Fruit fly (Drosophila melanogaster) whole organism, adult: Measurements from ENCODE around the gene CG42554.

Source experiments
- CG11617 ChIP-seq: fragments of 200-800 bp; sonication (Bioruptor generic); optimal IDR thresholded peaks from 2 replicates; lab custom pipeline; 2017; ENCODE audit warnings: mild to moderate bottlenecking, missing biosample characterization, missing genetic modification reagents, missing genetic modification characterization
- CG12768 ChIP-seq: fragments of 200-800 bp; sonication (Bioruptor generic); optimal IDR thresholded peaks from 2 replicates; lab custom pipeline; 2017; ENCODE audit warnings: missing biosample characterization, missing genetic modification characterization, mild to moderate bottlenecking, moderate library complexity, missing genetic modification reagents
- CG14711 ChIP-seq: fragments of 200-800 bp; sonication (Bioruptor generic); optimal IDR thresholded peaks from 2 replicates; lab custom pipeline; 2018; ENCODE audit warnings: missing biosample characterization, mild to moderate bottlenecking, missing genetic modification characterization, moderate library complexity
- CG1620 ChIP-seq: fragments of 200-800 bp; sonication (Bioruptor generic); optimal IDR thresholded peaks from 2 replicates; lab custom pipeline; 2016; ENCODE audit warnings: missing biosample characterization, missing genetic modification characterization
- CG33017 ChIP-seq: fragments of 200-800 bp; sonication (Bioruptor generic); optimal IDR thresholded peaks from 2 replicates; lab custom pipeline; 2018; ENCODE audit warnings: missing biosample characterization, mild to moderate bottlenecking, missing genetic modification characterization, moderate library complexity
- CG5204 ChIP-seq: fragments of 200-800 bp; sonication (Bioruptor generic); optimal IDR thresholded peaks from 2 replicates; lab custom pipeline; 2016; ENCODE audit warnings: missing biosample characterization, missing genetic modification characterization
- CG7045 ChIP-seq: fragments of 200-800 bp; sonication (Bioruptor generic); optimal IDR thresholded peaks from 2 replicates; lab custom pipeline; 2017; ENCODE audit warnings: missing biosample characterization, mild to moderate bottlenecking, missing genetic modification characterization
- CG7101 ChIP-seq: fragments of 200-800 bp; sonication (Bioruptor generic); optimal IDR thresholded peaks from 2 replicates; lab custom pipeline; 2018; ENCODE audit warnings: missing biosample characterization, mild to moderate bottlenecking, missing genetic modification characterization, moderate library complexity
- Clk ChIP-seq: fragments of 200-800 bp; sonication (Bioruptor generic); optimal IDR thresholded peaks from 2 replicates; lab custom pipeline; 2017; ENCODE audit warnings: missing biosample characterization, missing genetic modification characterization
- Crg-1 ChIP-seq: fragments of 200-800 bp; sonication (Bioruptor generic); optimal IDR thresholded peaks from 2 replicates; lab custom pipeline; 2016; ENCODE audit warnings: missing biosample characterization, missing genetic modification characterization
- Hr96 ChIP-seq: fragments of 200-800 bp; sonication (Bioruptor generic); optimal IDR thresholded peaks from 2 replicates; lab custom pipeline; 2016; ENCODE audit warnings: missing biosample characterization, missing genetic modification characterization
- Mnt ChIP-seq: fragments of 200-800 bp; sonication (Bioruptor generic); optimal IDR thresholded peaks from 2 replicates; lab custom pipeline; 2016; ENCODE audit warnings: missing biosample characterization, mild to moderate bottlenecking, missing genetic modification characterization
- bab1 ChIP-seq: fragments of 200-800 bp; sonication (Bioruptor generic); optimal IDR thresholded peaks from 3 replicates; lab custom pipeline; 2019; ENCODE audit warnings: missing biosample characterization, mild to moderate bottlenecking, missing genetic modification characterization, moderate library complexity
- cic ChIP-seq: fragments of 200-800 bp; sonication (Bioruptor generic); optimal IDR thresholded peaks from 2 replicates; lab custom pipeline; 2017; ENCODE audit warnings: missing biosample characterization, mild to moderate bottlenecking, missing genetic modification characterization, moderate library complexity
- cnc ChIP-seq, 2 experiments: fragments of >200 bp; optimal IDR thresholded peaks; 2 replicates each; lab custom pipeline; 2017
- kay ChIP-seq: fragments of 200-800 bp; sonication (Bioruptor generic); peaks from one replicate; lab custom pipeline; 2016; ENCODE audit warnings: missing biosample characterization, missing genetic modification characterization, borderline replicate concordance
- ovo ChIP-seq: fragments of 200-800 bp; sonication (Bioruptor generic); optimal IDR thresholded peaks from 2 replicates; lab custom pipeline; 2016; ENCODE audit warnings: missing biosample characterization, missing genetic modification characterization
- pad ChIP-seq: fragments of 200-800 bp; sonication (Bioruptor generic); optimal IDR thresholded peaks from 3 replicates; lab custom pipeline; 2017; ENCODE audit warnings: missing biosample characterization, missing genetic modification characterization, mild to moderate bottlenecking, moderate library complexity, missing genetic modification reagents
- tj ChIP-seq: fragments of 200-800 bp; sonication (Bioruptor generic); optimal IDR thresholded peaks from 3 replicates; lab custom pipeline; 2017; ENCODE audit warnings: missing biosample characterization, mild to moderate bottlenecking, missing genetic modification characterization, moderate library complexity
- toe ChIP-seq: fragments of 200-800 bp; sonication (Bioruptor generic); optimal IDR thresholded peaks from 2 replicates; lab custom pipeline; 2016; ENCODE audit warnings: missing biosample characterization, missing genetic modification characterization

Gene CG42554

DNA sequence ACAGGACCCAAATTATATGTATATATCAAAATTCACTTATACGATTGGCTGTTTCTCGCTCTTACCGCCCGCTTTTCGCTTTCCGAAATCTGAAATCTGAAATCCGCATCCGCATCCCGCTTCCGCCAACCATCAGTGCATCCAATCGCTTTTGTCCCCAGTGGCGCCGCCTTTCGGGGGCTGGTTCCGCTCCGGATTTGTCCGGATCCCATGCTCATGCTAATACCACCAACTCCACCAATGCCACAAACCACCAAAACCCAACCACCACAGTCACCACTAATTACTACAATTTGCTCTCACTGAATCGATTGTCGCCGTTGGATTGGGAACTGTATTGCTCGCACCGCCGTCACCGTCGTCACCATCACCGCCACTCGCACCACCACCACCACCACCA, 33.3 kb downstream of the CG42554 start:
- no peak for TF ChIP-seq CG33017

DNA sequence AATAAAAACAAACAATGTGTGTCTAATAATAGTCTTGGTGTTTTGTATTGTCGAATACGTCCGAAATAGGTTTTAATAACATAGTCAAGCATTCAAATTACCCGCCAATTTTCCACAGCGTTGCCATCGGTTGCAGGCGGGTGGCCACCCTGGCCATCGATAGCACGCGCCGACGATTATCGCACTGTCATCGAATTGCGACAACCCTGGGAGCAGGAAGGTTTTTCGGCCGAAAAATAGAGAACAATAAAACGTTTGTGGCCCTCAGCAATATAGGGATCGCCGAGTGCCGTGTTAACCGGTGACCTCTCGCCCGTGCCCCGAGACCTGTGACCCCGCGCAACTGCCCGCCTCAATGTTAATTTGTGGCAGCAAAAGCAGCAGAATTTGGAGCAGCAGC, 36.2 kb downstream of the CG42554 start, which contains the start of gene Usp10:
TSS of gene Usp10 (plus strand) at position 187 of the 400 bp plus-strand sequence.
- TF ChIP-seq Mnt (GFP tag; lab: Kevin White, UChicago): peak; percentile 48
- TF ChIP-seq CG12768 (GFP tag; lab: Kevin White, UChicago): no peak
- peak; percentile 99 for TF ChIP-seq CG14711
- no peak for TF ChIP-seq CG7101 (tag; lab: Kevin White, UChicago)
- no peak for TF ChIP-seq CG7045 (GFP tag; lab: Kevin White, UChicago)
- no peak for TF ChIP-seq CG33017
- TF ChIP-seq cnc (optimal IDR thresholded peaks at IDR 0.05; lab: Kevin White, UChicago): peak; percentile 60 to 92
- no peak for TF ChIP-seq pad (GFP tag; lab: Kevin White, UChicago)
- TF ChIP-seq bab1 (GFP tag; lab: Kevin White, UChicago): peak; percentile 19
- TF ChIP-seq toe (GFP tag; lab: Kevin White, UChicago): no peak
- TF ChIP-seq cic (GFP tag; lab: Kevin White, UChicago): peak; percentile 43
- TF ChIP-seq tj: peak; percentile 53

DNA sequence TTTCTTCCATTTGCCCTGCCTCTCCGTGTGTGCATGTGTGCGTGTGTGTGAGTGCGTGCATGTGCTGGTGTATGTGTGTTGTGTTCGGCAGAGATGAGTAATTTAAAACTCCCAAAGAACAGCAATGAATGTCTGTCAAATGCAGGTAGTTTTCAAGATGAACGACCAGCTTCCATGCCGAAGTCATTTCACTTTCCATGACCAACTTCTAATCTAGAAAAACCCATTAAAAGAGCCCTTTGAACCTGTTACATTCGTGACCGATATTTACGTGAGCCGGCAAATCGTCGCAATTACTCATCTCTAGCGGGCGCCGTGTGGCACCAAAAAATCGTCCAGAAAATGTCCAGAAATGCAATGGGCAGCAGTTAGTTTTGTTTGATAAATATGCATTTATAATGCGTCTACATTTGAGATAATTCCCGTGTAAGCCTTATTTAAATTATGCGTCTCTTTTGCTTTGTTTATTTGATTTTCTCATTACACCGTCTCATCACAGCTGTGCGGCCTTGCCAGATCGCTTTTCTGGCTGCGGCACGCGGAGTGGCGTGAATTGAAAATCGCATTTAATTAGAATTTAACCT, 37.0 kb downstream of the CG42554 start:
- TF ChIP-seq pad (GFP tag; lab: Kevin White, UChicago): peak; percentile 1
- no peak for TF ChIP-seq bab1 (GFP tag; lab: Kevin White, UChicago)
- TF ChIP-seq CG14711: peak; percentile 30
- TF ChIP-seq CG7045 (GFP tag; lab: Kevin White, UChicago): no peak
- no peak for TF ChIP-seq ovo (GFP tag; lab: Kevin White, UChicago)
- peak; percentile 47 for TF ChIP-seq CG11617 (GFP tag; lab: Kevin White, UChicago)
- TF ChIP-seq cnc (optimal IDR thresholded peaks at IDR 0.05; lab: Kevin White, UChicago): no peak
- peak; percentile 22 for TF ChIP-seq tj
- TF ChIP-seq toe (GFP tag; lab: Kevin White, UChicago): peak; percentile 75
- peak; percentile 35 for TF ChIP-seq Crg-1
- no peak for TF ChIP-seq CG5204 (GFP tag; lab: Kevin White, UChicago)
- peak; percentile 15 for TF ChIP-seq CG33017
- peak; percentile 21 for TF ChIP-seq CG7101 (tag; lab: Kevin White, UChicago)
- peak; percentile 28 for TF ChIP-seq CG12768 (GFP tag; lab: Kevin White, UChicago)
- no peak for TF ChIP-seq cic (GFP tag; lab: Kevin White, UChicago)
- TF ChIP-seq Clk: no peak
- TF ChIP-seq Hr96: peak; percentile 57
- TF ChIP-seq kay (GFP tag; lab: Kevin White, UChicago): no peak
- TF ChIP-seq CG1620: peak; percentile 10
- TF ChIP-seq Mnt (GFP tag; lab: Kevin White, UChicago): peak; percentile 55

DNA sequence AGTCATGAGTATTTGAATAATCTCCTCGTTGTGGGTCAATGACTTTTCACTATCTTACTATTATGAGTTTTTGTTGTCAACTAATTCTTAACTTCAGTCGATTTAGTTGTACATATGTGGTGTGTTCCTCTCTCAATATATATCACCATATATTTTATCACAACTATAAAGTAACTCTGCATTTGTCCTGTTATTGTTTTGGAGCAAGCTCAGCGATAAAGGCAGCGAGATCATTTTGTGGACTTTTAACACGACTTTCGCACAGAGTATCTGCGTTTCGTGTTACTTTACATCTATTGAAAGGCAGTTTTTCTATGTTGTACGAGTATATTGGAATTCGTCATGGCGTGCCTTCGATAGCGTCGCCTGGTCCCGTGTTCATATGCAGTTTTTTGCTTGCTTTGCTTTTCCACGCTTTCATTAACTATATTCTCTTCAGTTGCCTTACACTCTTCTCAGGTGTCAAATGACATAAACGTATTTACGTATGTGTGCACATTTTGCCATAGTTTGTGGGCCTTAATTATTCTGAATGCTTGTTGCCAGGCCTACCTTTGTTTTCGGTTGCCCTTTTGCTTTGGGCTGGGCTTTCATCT, 40.0 kb downstream of the CG42554 start:
- TF ChIP-seq kay (GFP tag; lab: Kevin White, UChicago) (peak; percentile 47), tj (peak; percentile 92), bab1 (GFP tag; lab: Kevin White, UChicago) (peak; percentile 25), CG14711 (peak; percentile 59), Hr96 (no peak)

DNA sequence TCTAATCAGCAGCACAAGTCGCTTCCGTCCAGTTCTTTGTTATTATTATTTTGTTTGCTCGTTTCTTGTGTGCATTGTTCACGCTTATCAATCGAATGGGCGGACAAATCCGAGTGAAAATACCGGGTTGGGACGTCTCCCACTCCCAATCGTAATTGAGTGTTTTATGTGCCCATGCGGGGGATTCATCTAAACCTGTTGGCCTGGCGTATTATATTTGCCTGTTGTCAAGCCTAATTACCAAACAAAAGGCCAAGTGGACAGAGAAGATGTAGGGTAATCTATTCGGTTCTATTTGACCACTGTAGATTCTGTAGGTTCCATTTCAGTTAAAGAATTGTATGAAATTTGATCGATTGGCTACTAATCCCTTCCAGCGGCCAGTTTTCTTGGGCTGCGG, 40.6 kb downstream of the CG42554 start:
- TF ChIP-seq cic (GFP tag; lab: Kevin White, UChicago) (no peak), CG1620 (no peak), pad (GFP tag; lab: Kevin White, UChicago) (no peak), Mnt (GFP tag; lab: Kevin White, UChicago) (no peak), CG7045 (GFP tag; lab: Kevin White, UChicago) (no peak), bab1 (GFP tag; lab: Kevin White, UChicago) (no peak), kay (GFP tag; lab: Kevin White, UChicago) (no peak), cnc (optimal IDR thresholded peaks at IDR 0.05; lab: Kevin White, UChicago) (no peak), CG7101 (tag; lab: Kevin White, UChicago) (no peak), Clk (no peak), ovo (GFP tag; lab: Kevin White, UChicago) (no peak), Hr96 (no peak), tj (no peak), CG14711 (no peak), toe (GFP tag; lab: Kevin White, UChicago) (no peak)

DNA sequence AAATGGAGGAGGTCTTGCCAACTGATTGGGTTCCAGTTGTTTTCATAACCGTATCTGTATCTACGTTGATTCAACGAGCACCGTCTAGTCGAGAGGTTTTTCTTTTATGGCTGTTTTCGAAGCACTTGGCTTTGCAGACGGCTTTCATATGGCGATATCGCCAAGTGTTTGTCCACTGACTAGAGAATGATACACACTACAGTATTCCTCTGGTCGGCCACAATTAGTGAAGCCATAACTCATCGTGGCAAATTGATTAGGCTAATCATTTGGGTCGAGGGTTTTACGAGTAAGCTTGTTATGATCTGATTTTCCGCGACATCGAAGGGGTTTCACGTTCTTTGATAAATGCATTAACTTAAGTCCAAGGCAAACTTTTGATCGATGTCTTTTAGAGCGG, 41.2 kb downstream of the CG42554 start:
- TF ChIP-seq kay (GFP tag; lab: Kevin White, UChicago): peak; percentile 27
- no peak for TF ChIP-seq cnc (optimal IDR thresholded peaks at IDR 0.05; lab: Kevin White, UChicago)
- peak; percentile 87 for TF ChIP-seq cic (GFP tag; lab: Kevin White, UChicago)
- TF ChIP-seq CG12768 (GFP tag; lab: Kevin White, UChicago): peak; percentile 48

DNA sequence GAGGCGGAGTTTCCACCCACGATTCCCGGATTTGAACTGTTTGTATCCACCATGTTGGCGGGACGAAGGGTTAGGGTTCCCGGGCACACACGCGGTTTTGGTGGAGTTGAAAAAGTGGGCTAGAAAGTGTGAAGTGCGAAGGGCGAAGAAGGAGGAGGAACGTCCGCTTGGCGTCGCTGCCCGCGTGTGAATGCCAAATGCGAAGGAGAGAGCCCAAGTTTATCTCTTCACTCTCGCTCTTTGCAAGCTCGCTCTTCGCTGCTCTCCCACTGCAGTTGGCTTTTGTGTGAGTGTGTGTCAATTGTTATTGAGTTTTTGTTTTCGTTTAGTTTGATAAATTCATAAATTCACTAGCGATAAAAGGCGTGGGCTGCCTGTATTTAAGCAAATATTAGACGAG, 45.4 kb downstream of the CG42554 start:
- TF ChIP-seq CG7101 (tag; lab: Kevin White, UChicago) (no peak), pad (GFP tag; lab: Kevin White, UChicago) (no peak), kay (GFP tag; lab: Kevin White, UChicago) (no peak), Hr96 (peak; percentile 10), Mnt (GFP tag; lab: Kevin White, UChicago) (peak; percentile 21), bab1 (GFP tag; lab: Kevin White, UChicago) (peak; percentile 44), CG1620 (peak; percentile 16)
